Worm (Caenorhabditis elegans) whole organism, L1 larva: ENCODE results near the gene ZK1240.5.
A peak's percentile ranks its signal among the peaks of the same experiment; 100 is the strongest.

Experiments used
- C04F5.9 ChIP-seq: sonication (generic microtip); optimal IDR thresholded peaks from 2 replicates; lab custom pipeline; 2016; ENCODE audit warnings: missing genetic modification characterization, missing compliant biosample characterization
- C16A3.4 ChIP-seq: fragments of 150-350 bp; optimal IDR thresholded peaks from 2 replicates; lab custom pipeline; 2014; ENCODE audit warnings: missing biosample characterization, missing genetic modification characterization
- C34B4.2 ChIP-seq: sonication (generic microtip); optimal IDR thresholded peaks from 2 replicates; lab custom pipeline; 2017; ENCODE audit warnings: mild to moderate bottlenecking, missing genetic modification characterization, missing compliant biosample characterization
- Y116A8C.19 ChIP-seq: sonication (generic microtip); optimal IDR thresholded peaks from 2 replicates; lab custom pipeline; 2016; ENCODE audit warnings: missing compliant biosample characterization, missing genetic modification characterization, borderline replicate concordance
- aha-1 ChIP-seq: fragments of 150-350 bp; optimal IDR thresholded peaks from 2 replicates; lab custom pipeline; 2014; ENCODE audit warnings: missing biosample characterization, missing genetic modification characterization
- ceh-8 ChIP-seq: fragments of 200-800 bp; sonication (Bioruptor generic); optimal IDR thresholded peaks from 2 replicates; lab custom pipeline; 2018; ENCODE audit warnings: mild to moderate bottlenecking, missing genetic modification characterization, moderate library complexity, missing compliant biosample characterization
- ceh-90 ChIP-seq: sonication (generic microtip); optimal IDR thresholded peaks from 2 replicates; lab custom pipeline; 2016; ENCODE audit warnings: missing genetic modification characterization, missing compliant biosample characterization
- dpl-1 ChIP-seq, 3 experiments: fragments of 150-350 bp in 2 of 3; sonication (generic microtip) in 1 of 3; optimal IDR thresholded peaks; 2 replicates each; lab custom pipeline; 2014 to 2017; ENCODE audit warnings: missing biosample characterization in 3 of 3, missing genetic modification characterization in 3 of 3, missing genetic modification reagents in 3 of 3
- efl-1 ChIP-seq, 4 experiments: fragments of 150-350 bp; optimal IDR thresholded peaks in 3 of 4; peaks in 1 of 4; 1 replicate in 1 of 4; 2 replicates in 3 of 4; lab custom pipeline; 2014; ENCODE audit warnings: missing biosample characterization in 2 of 4, missing genetic modification characterization in 2 of 4, missing genetic modification reagents in 2 of 4
- egl-13 ChIP-seq: sonication (generic microtip); optimal IDR thresholded peaks from 2 replicates; lab custom pipeline; 2016; ENCODE audit warnings: missing genotype, missing genetic modification reagents, missing genetic modification characterization, missing compliant biosample characterization
- elt-2 ChIP-seq: sonication (generic microtip); optimal IDR thresholded peaks from 2 replicates; lab custom pipeline; 2016; ENCODE audit warnings: missing genetic modification characterization, mild to moderate bottlenecking, inconsistent platforms, missing compliant biosample characterization, missing genetic modification reagents
- fkh-10 ChIP-seq: sonication (generic microtip); optimal IDR thresholded peaks from 2 replicates; lab custom pipeline; 2017; ENCODE audit warnings: missing biosample characterization, missing genetic modification reagents, missing genetic modification characterization
- fos-1 ChIP-seq: fragments of 150-350 bp; optimal IDR thresholded peaks from 2 replicates; lab custom pipeline; 2014; ENCODE audit warnings: missing biosample characterization, missing genetic modification characterization
- grh-1 ChIP-seq: fragments of 200-800 bp; sonication (Bioruptor generic); IDR thresholded peaks from 2 replicates; pipeline ENCODE4 v1.3.6; 2022; ENCODE audit warnings: missing genetic modification reagents, missing genetic modification characterization, missing compliant biosample characterization
- hlh-4 ChIP-seq: sonication (generic microtip); optimal IDR thresholded peaks from 2 replicates; lab custom pipeline; 2016; ENCODE audit warnings: mild to moderate bottlenecking, missing genetic modification characterization, missing compliant biosample characterization
- hpl-2 ChIP-seq: fragments of 150-350 bp; optimal IDR thresholded peaks from 2 replicates; lab custom pipeline; 2014; ENCODE audit warnings: missing biosample characterization, missing genetic modification reagents, missing genetic modification characterization
- irx-1 ChIP-seq: sonication (generic microtip); optimal IDR thresholded peaks from 2 replicates; lab custom pipeline; 2016; ENCODE audit warnings: missing genetic modification characterization, missing compliant biosample characterization
- lin-13 ChIP-seq: fragments of 150-350 bp; optimal IDR thresholded peaks from 2 replicates; lab custom pipeline; 2014; ENCODE audit warnings: missing biosample characterization, missing genetic modification reagents, missing genetic modification characterization
- lin-15B ChIP-seq: fragments of 150-350 bp; sonication (generic microtip); optimal IDR thresholded peaks from 3 replicates; lab custom pipeline; 2014; ENCODE audit warnings: missing biosample characterization, missing genetic modification characterization
- lsy-2 ChIP-seq, 2 experiments: fragments of 150-350 bp; optimal IDR thresholded peaks; 2 replicates each; lab custom pipeline; 2014; ENCODE audit warnings: missing biosample characterization in 2 of 2, missing genetic modification characterization in 2 of 2
- mep-1 ChIP-seq: fragments of 150-350 bp; optimal IDR thresholded peaks from 2 replicates; lab custom pipeline; 2014; ENCODE audit warnings: missing biosample characterization, missing genetic modification characterization
- nhr-12 ChIP-seq: sonication (generic microtip); optimal IDR thresholded peaks from 2 replicates; lab custom pipeline; 2017; ENCODE audit warnings: missing biosample characterization, missing genetic modification characterization
- nhr-19 ChIP-seq: fragments of 200-800 bp; sonication (Bioruptor generic); conservative IDR thresholded peaks from 2 replicates; pipeline ENCODE4 v1.3.6; 2022; ENCODE audit warnings: missing genetic modification characterization, missing compliant biosample characterization
- nhr-28 ChIP-seq: fragments of 150-350 bp; optimal IDR thresholded peaks from 2 replicates; lab custom pipeline; 2014; ENCODE audit warnings: missing biosample characterization, missing genetic modification characterization
- nhr-47 ChIP-seq: sonication (generic microtip); optimal IDR thresholded peaks from 2 replicates; lab custom pipeline; 2016; ENCODE audit warnings: mild to moderate bottlenecking, missing genetic modification characterization, moderate library complexity, missing compliant biosample characterization
- nhr-71 ChIP-seq: sonication (generic microtip); optimal IDR thresholded peaks from 2 replicates; lab custom pipeline; 2016; ENCODE audit warnings: mild to moderate bottlenecking, missing genetic modification characterization, moderate library complexity, missing compliant biosample characterization
- nhr-90 ChIP-seq: sonication (generic microtip); optimal IDR thresholded peaks from 2 replicates; lab custom pipeline; 2016; ENCODE audit warnings: mild to moderate bottlenecking, missing genetic modification characterization, missing compliant biosample characterization; ENCODE audit not compliant: poor library complexity
- rnt-1 ChIP-seq: sonication (generic microtip); optimal IDR thresholded peaks from 2 replicates; lab custom pipeline; 2016; ENCODE audit warnings: mild to moderate bottlenecking, missing genetic modification characterization, moderate library complexity, missing compliant biosample characterization
- skn-1 ChIP-seq: fragments of 150-350 bp; optimal IDR thresholded peaks from 2 replicates; lab custom pipeline; 2014; ENCODE audit warnings: missing biosample characterization, missing genetic modification characterization
- sptf-1 ChIP-seq: fragments of 150-350 bp; optimal IDR thresholded peaks from 2 replicates; lab custom pipeline; 2014; ENCODE audit warnings: missing biosample characterization, missing genetic modification characterization
- unc-30 ChIP-seq: sonication (generic microtip); optimal IDR thresholded peaks from 2 replicates; lab custom pipeline; 2017; ENCODE audit warnings: missing biosample characterization, missing genetic modification characterization
- unc-86 ChIP-seq: sonication (generic microtip); optimal IDR thresholded peaks from 2 replicates; lab custom pipeline; 2016; ENCODE audit warnings: missing genetic modification characterization, missing compliant biosample characterization
- zag-1 ChIP-seq: fragments of 150-350 bp; optimal IDR thresholded peaks from 2 replicates; lab custom pipeline; 2014; ENCODE audit warnings: missing biosample characterization, missing genetic modification characterization
- ztf-11 ChIP-seq, 2 experiments: sonication (generic microtip); optimal IDR thresholded peaks; 2 replicates each; lab custom pipeline; 2016 to 2017; ENCODE audit warnings: missing genetic modification characterization in 2 of 2, missing biosample characterization in 1 of 2, missing compliant biosample characterization in 1 of 2
- ztf-4 ChIP-seq: fragments of 150-350 bp; optimal IDR thresholded peaks from 2 replicates; lab custom pipeline; 2014; ENCODE audit warnings: missing biosample characterization, missing genetic modification characterization

The ZK1240.5 gene

ce11 chrII:2306741-2307140 is 11.0 kb downstream of the ZK1240.5 start, which contains the start of gene B0281.3:
Gene B0281.3, plus strand, starts transcription at chrII:2307041.
- no peak for TF ChIP-seq mep-1 (tag; lab: Kevin White, UChicago)
- TF ChIP-seq skn-1 (tag; lab: Kevin White, UChicago): no peak
- no peak for TF ChIP-seq nhr-12 (tag; lab: Kevin White, UChicago)
- TF ChIP-seq grh-1 (GFP tag; lab: Robert Waterston, UW): no peak
- TF ChIP-seq nhr-47: no peak
- no peak for TF ChIP-seq lsy-2 (tag; optimal IDR thresholded peaks at IDR 0.05; lab: Kevin White, UChicago)
- no peak for TF ChIP-seq unc-86
- TF ChIP-seq ztf-11 (tag; optimal IDR thresholded peaks at IDR 0.05; lab: Kevin White, UChicago): no peak
- no peak for TF ChIP-seq zag-1
- no peak for TF ChIP-seq aha-1 (tag; lab: Kevin White, UChicago)
- no peak for TF ChIP-seq nhr-28 (tag; lab: Kevin White, UChicago)
- no peak for TF ChIP-seq nhr-19
- TF ChIP-seq unc-30 (tag; lab: Kevin White, UChicago): no peak
- no peak for TF ChIP-seq lin-13 (GFP tag; lab: Kevin White, UChicago)
- TF ChIP-seq lin-15B: no peak
- TF ChIP-seq hlh-4 (tag; lab: Kevin White, UChicago): no peak
- no peak for TF ChIP-seq egl-13 (tag; lab: Kevin White, UChicago)

ce11 chrII:2305507-2305906 is 12.2 kb downstream of the ZK1240.5 start:
- TF ChIP-seq elt-2 (tag; lab: Kevin White, UChicago) (peak; percentile 58), nhr-90 (tag; lab: Kevin White, UChicago) (no peak), C16A3.4 (tag; lab: Kevin White, UChicago) (no peak), efl-1 (optimal IDR thresholded peaks at IDR 0.05; lab: Kevin White, UChicago) (no peak), efl-1 (GFP tag; optimal IDR thresholded peaks at IDR 0.05 in 1 of 2; lab: Kevin White, UChicago) (peak in 1 of 2 experiments; percentile 85)
- TF ChIP-seq, all 84 proteins: peak for 2

ce11 chrII:2304575-2304974 is 13.2 kb downstream of the ZK1240.5 start:
- no peak for TF ChIP-seq ztf-4 (tag; lab: Kevin White, UChicago)
- TF ChIP-seq unc-30 (tag; lab: Kevin White, UChicago): no peak
- no peak for TF ChIP-seq C34B4.2 (tag; lab: Kevin White, UChicago)
- TF ChIP-seq nhr-71 (tag; lab: Kevin White, UChicago): no peak
- no peak for TF ChIP-seq hpl-2 (GFP tag; lab: Kevin White, UChicago)
- no peak for TF ChIP-seq C04F5.9
- no peak for TF ChIP-seq unc-86
- TF ChIP-seq fos-1: no peak
- no peak for TF ChIP-seq fkh-10
- TF ChIP-seq sptf-1 (tag; lab: Kevin White, UChicago): no peak
- no peak for TF ChIP-seq dpl-1 (GFP tag; optimal IDR thresholded peaks at IDR 0.05; lab: Kevin White, UChicago)
- no peak for TF ChIP-seq elt-2 (tag; lab: Kevin White, UChicago)
- no peak for TF ChIP-seq mep-1 (tag; lab: Kevin White, UChicago)
- no peak for TF ChIP-seq irx-1 (tag; lab: Kevin White, UChicago)
- no peak for TF ChIP-seq rnt-1 (tag; lab: Kevin White, UChicago)
- no peak for TF ChIP-seq zag-1
- TF ChIP-seq Y116A8C.19: no peak
- TF ChIP-seq ceh-8 (GFP tag; lab: Kevin White, UChicago): no peak
- no peak for TF ChIP-seq skn-1 (tag; lab: Kevin White, UChicago)
- no peak for TF ChIP-seq nhr-47
- TF ChIP-seq, all 84 proteins: peak for 0

ce11 chrII:2302330-2302729 is 15.4 kb downstream of the ZK1240.5 start, which contains the start of gene B0281.6:
Gene B0281.6, minus strand, starts transcription at chrII:2302430.
- TF ChIP-seq nhr-12 (tag; lab: Kevin White, UChicago) (no peak), efl-1 (optimal IDR thresholded peaks at IDR 0.05; lab: Kevin White, UChicago) (no peak), efl-1 (GFP tag; optimal IDR thresholded peaks at IDR 0.05 in 1 of 2; lab: Kevin White, UChicago) (peak in 1 of 2 experiments; percentile 22)

- TF ChIP-seq ceh-90: no peak
Observed at ce11 chrII:2300861-2301260, 16.9 kb downstream of the ZK1240.5 start, which contains the start of gene B0281.5. Gene B0281.5, minus strand, starts transcription at chrII:2300961.
